ENCODE assay signal across 6 worm cellular contexts in genomic region chrII:1143173-1143738, ce11.
A peak's percentile ranks its signal among the peaks of the same experiment; 100 is the strongest.
TF ChIP-seq lines count a peak whose summit lies in the region.

No protein-coding gene starts in this region.

TF ChIP-seq in whole organism, L1 larva, 84 proteins besides CTCF, POLR2A, EP300 and RAD21 (continues in another document):
- TF ChIP-seq C16A3.4 (tag; optimal IDR thresholded peaks at IDR 0.05; lab: Kevin White, UChicago) (no peak), snpc-4 (tag; optimal IDR thresholded peaks at IDR 0.05; lab: Kevin White, UChicago) (no peak), pag-3 (tag; optimal IDR thresholded peaks at IDR 0.05; lab: Kevin White, UChicago; ENCODE audit: borderline replicate concordance, insufficient read depth) (no peak), ets-5 (GFP tag; IDR thresholded peaks at IDR 0.05; lab: Robert Waterston, UW) (no peak), elt-3 (tag; optimal IDR thresholded peaks at IDR 0.05; lab: Kevin White, UChicago) (peak in 1 of 6 experiments; percentile 55), ztf-4 (tag; optimal IDR thresholded peaks at IDR 0.05; lab: Kevin White, UChicago) (no peak), nhr-77 (tag; optimal IDR thresholded peaks at IDR 0.05; lab: Kevin White, UChicago) (no peak), mab-9 (GFP tag; IDR thresholded peaks at IDR 0.05; lab: Robert Waterston, UW) (no peak), dpl-1 (GFP tag; optimal IDR thresholded peaks at IDR 0.05; lab: Kevin White, UChicago) (peak in 1 of 3 experiments; percentile 19), sup-37 (GFP tag; optimal IDR thresholded peaks at IDR 0.05; lab: Kevin White, UChicago) (no peak), efl-1 (optimal IDR thresholded peaks at IDR 0.05; lab: Kevin White, UChicago) (no peak), efl-1 (GFP tag; optimal IDR thresholded peaks at IDR 0.05 in 1 of 2; lab: Kevin White, UChicago) (peak in 1 of 2 experiments; percentile 50), lin-13 (GFP tag; optimal IDR thresholded peaks at IDR 0.05; lab: Kevin White, UChicago) (no peak), nhr-28 (tag; optimal IDR thresholded peaks at IDR 0.05; lab: Kevin White, UChicago) (no peak), lin-15B (tag; optimal IDR thresholded peaks at IDR 0.05; lab: Kevin White, UChicago) (no peak)

TF ChIP-seq in whole organism, L2 larva, 48 proteins besides CTCF, POLR2A, EP300 and RAD21:
- TF ChIP-seq sma-3 (GFP tag; optimal IDR thresholded peaks at IDR 0.05; lab: Kevin White, UChicago) = peak; percentile 68
- TF ChIP-seq nhr-21 (tag; optimal IDR thresholded peaks at IDR 0.05; lab: Kevin White, UChicago) = no peak
- TF ChIP-seq zag-1 (tag; optimal IDR thresholded peaks at IDR 0.05; lab: Kevin White, UChicago) = no peak
- no peak for TF ChIP-seq unc-39 (tag; optimal IDR thresholded peaks at IDR 0.05; lab: Kevin White, UChicago)
- peak; percentile 36 for TF ChIP-seq crh-2 (tag; optimal IDR thresholded peaks at IDR 0.05; lab: Kevin White, UChicago)
- TF ChIP-seq peb-1 (tag; optimal IDR thresholded peaks at IDR 0.05; lab: Kevin White, UChicago) = no peak
- TF ChIP-seq egl-27 (tag; optimal IDR thresholded peaks at IDR 0.05; lab: Kevin White, UChicago) = no peak
- TF ChIP-seq elt-3 (tag; optimal IDR thresholded peaks at IDR 0.05; lab: Kevin White, UChicago) = no peak
- TF ChIP-seq nhr-11 (tag; optimal IDR thresholded peaks at IDR 0.05; lab: Kevin White, UChicago) = no peak
- no peak for TF ChIP-seq ama-1 (optimal IDR thresholded peaks at IDR 0.05; lab: Kevin White, UChicago)
- no peak for TF ChIP-seq unc-62 (GFP tag; optimal IDR thresholded peaks at IDR 0.05; lab: Kevin White, UChicago)
- no peak for TF ChIP-seq elt-1 (tag; optimal IDR thresholded peaks at IDR 0.05; lab: Kevin White, UChicago)
- no peak for TF ChIP-seq F13H6.1 (tag; optimal IDR thresholded peaks at IDR 0.05; lab: Kevin White, UChicago)
- TF ChIP-seq nhr-23 (tag; optimal IDR thresholded peaks at IDR 0.05; lab: Kevin White, UChicago) = no peak
- TF ChIP-seq fos-1 (tag; optimal IDR thresholded peaks at IDR 0.05; lab: Kevin White, UChicago) = peak; percentile 44
- TF ChIP-seq mbf-1 (tag; optimal IDR thresholded peaks at IDR 0.05; lab: Kevin White, UChicago) = no peak
- TF ChIP-seq skn-1 (tag; optimal IDR thresholded peaks at IDR 0.05; lab: Kevin White, UChicago) = no peak

TF ChIP-seq in whole organism, L3 larva, 47 proteins besides CTCF, POLR2A, EP300 and RAD21:
- no peak for TF ChIP-seq nhr-25 (tag; optimal IDR thresholded peaks at IDR 0.05; lab: Kevin White, UChicago)
- TF ChIP-seq nhr-28 (tag; optimal IDR thresholded peaks at IDR 0.05; lab: Kevin White, UChicago) = no peak
- TF ChIP-seq lsy-12 (tag; optimal IDR thresholded peaks at IDR 0.05; lab: Kevin White, UChicago) = no peak
- no peak for TF ChIP-seq tbx-2 (tag; optimal IDR thresholded peaks at IDR 0.05; lab: Kevin White, UChicago)
- peak; percentile 29 for TF ChIP-seq nhr-23 (tag; optimal IDR thresholded peaks at IDR 0.05; lab: Kevin White, UChicago)
- no peak for TF ChIP-seq ceh-28 (tag; optimal IDR thresholded peaks at IDR 0.05; lab: Kevin White, UChicago)
- TF ChIP-seq elt-2 (tag; optimal IDR thresholded peaks at IDR 0.05; lab: Kevin White, UChicago) = peak; percentile 76
- peak; percentile 65 for TF ChIP-seq nhr-43 (tag; optimal IDR thresholded peaks at IDR 0.05; lab: Kevin White, UChicago; ENCODE audit: poor library complexity, severe bottlenecking)
- no peak for TF ChIP-seq sea-2 (GFP tag; optimal IDR thresholded peaks at IDR 0.05; lab: Kevin White, UChicago)
- no peak for TF ChIP-seq pha-4 (tag; optimal IDR thresholded peaks at IDR 0.05; lab: Kevin White, UChicago)
- TF ChIP-seq pqm-1 (tag; optimal IDR thresholded peaks at IDR 0.05; lab: Kevin White, UChicago) = peak; percentile 64
- TF ChIP-seq unc-62 (GFP tag; optimal IDR thresholded peaks at IDR 0.05; lab: Kevin White, UChicago) = no peak
- TF ChIP-seq skn-1 (tag; optimal IDR thresholded peaks at IDR 0.05; lab: Kevin White, UChicago) = no peak

TF ChIP-seq in whole organism, L4 larva, 104 proteins besides CTCF, POLR2A, EP300 and RAD21 (continues in another document):
- TF ChIP-seq Y105C5A.15 (GFP tag; IDR thresholded peaks at IDR 0.05; lab: Robert Waterston, UW) = no peak
- TF ChIP-seq ceh-62 (tag; optimal IDR thresholded peaks at IDR 0.05; lab: Kevin White, UChicago) = no peak
- peak; percentile 16 for TF ChIP-seq pqm-1 (tag; optimal IDR thresholded peaks at IDR 0.05; lab: Kevin White, UChicago)
- TF ChIP-seq dve-1 (tag; optimal IDR thresholded peaks at IDR 0.05; lab: Kevin White, UChicago; ENCODE audit: insufficient read depth) = peak; percentile 36
- TF ChIP-seq zip-2 (tag; optimal IDR thresholded peaks at IDR 0.05; lab: Kevin White, UChicago) = no peak
- no peak for TF ChIP-seq dmd-9 (GFP tag; IDR thresholded peaks at IDR 0.05; lab: Robert Waterston, UW)
- TF ChIP-seq mep-1 (tag; optimal IDR thresholded peaks at IDR 0.05; lab: Kevin White, UChicago) = peak; percentile 24
- peak in 1 of 2 experiments; percentile 11 for TF ChIP-seq lsy-2 (tag; optimal IDR thresholded peaks at IDR 0.05; lab: Kevin White, UChicago)
- TF ChIP-seq T20F7.1 (GFP tag; optimal IDR thresholded peaks at IDR 0.05; lab: Kevin White, UChicago) = peak; percentile 7
- peak in 1 of 2 experiments; percentile 39; a peak in 1 of 4 replicates for TF ChIP-seq madf-5 (GFP tag; IDR thresholded peaks at IDR 0.05; lab: Robert Waterston, UW)
- TF ChIP-seq php-3 (GFP tag; IDR thresholded peaks at IDR 0.05; lab: Robert Waterston, UW) = 0 out of 2 replicates have a peak, but pooled peaks have one; percentile 29
- TF ChIP-seq dpl-1 (GFP tag; optimal IDR thresholded peaks at IDR 0.05; lab: Kevin White, UChicago) = peak; percentile 11
- TF ChIP-seq nhr-237 (tag; optimal IDR thresholded peaks at IDR 0.05; lab: Kevin White, UChicago) = no peak
- 0 out of 2 replicates have a peak, but pooled peaks have one; percentile 32 for TF ChIP-seq tra-1 (GFP tag; IDR thresholded peaks at IDR 0.05; lab: Robert Waterston, UW)
- peak; percentile 37; the same call in 1 of the 2 replicates for TF ChIP-seq mdt-29 (GFP tag; IDR thresholded peaks at IDR 0.05; lab: Robert Waterston, UW)
- no peak for TF ChIP-seq madf-9 (GFP tag; conservative IDR thresholded peaks at IDR 0.05; lab: Robert Waterston, UW)

TF ChIP-seq in whole organism, mixed stage, embryonic, 35 proteins besides CTCF, POLR2A, EP300 and RAD21:
- TF ChIP-seq snpc-4 (tag; optimal IDR thresholded peaks at IDR 0.05; lab: Kevin White, UChicago) = no peak
- peak; percentile 58 for TF ChIP-seq zip-8 (tag; optimal IDR thresholded peaks at IDR 0.05; lab: Kevin White, UChicago)
- no peak for TF ChIP-seq nhr-28 (tag; optimal IDR thresholded peaks at IDR 0.05; lab: Kevin White, UChicago)

TF ChIP-seq in whole organism, young adult, 124 proteins besides CTCF, POLR2A, EP300 and RAD21:
- TF ChIP-seq cebp-1 (GFP tag; IDR thresholded peaks at IDR 0.05; lab: Robert Waterston, UW) (no peak), cebp-1 (tag; optimal IDR thresholded peaks at IDR 0.05; lab: Kevin White, UChicago) (peak; percentile 7), snpc-1.1 (tag; optimal IDR thresholded peaks at IDR 0.05; lab: Kevin White, UChicago; ENCODE audit: insufficient read depth) (no peak), F22D6.2 (tag; optimal IDR thresholded peaks at IDR 0.05; lab: Kevin White, UChicago) (no peak), Y56A3A.18 (GFP tag; IDR thresholded peaks at IDR 0.05; lab: Robert Waterston, UW) (no peak), Y53G8AR.9 (GFP tag; conservative IDR thresholded peaks at IDR 0.05; lab: Robert Waterston, UW) (0 out of 2 replicates have a peak, but pooled peaks have one; percentile 53), madf-10 (tag; optimal IDR thresholded peaks at IDR 0.05; lab: Kevin White, UChicago) (no peak), F39B2.1 (GFP tag; IDR thresholded peaks at IDR 0.05; lab: Robert Waterston, UW) (no peak), nhr-80 (tag; optimal IDR thresholded peaks at IDR 0.05; lab: Kevin White, UChicago) (peak; percentile 43), nhr-120 (GFP tag; IDR thresholded peaks at IDR 0.05; lab: Robert Waterston, UW) (no peak), atf-7 (tag; optimal IDR thresholded peaks at IDR 0.05; lab: Kevin White, UChicago) (peak; percentile 88), rec-8 (tag; optimal IDR thresholded peaks at IDR 0.05; lab: Kevin White, UChicago) (no peak), attf-3 (GFP tag; conservative IDR thresholded peaks at IDR 0.05; lab: Robert Waterston, UW) (no peak)
